Worm (Caenorhabditis elegans) whole organism, early embryonic: ENCODE data around the gene F13E9.5.

ENCODE experiments used
- B0310.2 ChIP-seq: sonication (generic microtip); optimal IDR thresholded peaks from 2 replicates; lab custom pipeline; 2016; ENCODE audit warnings: mild to moderate bottlenecking, missing genetic modification characterization, missing compliant biosample characterization
- F13C5.2 ChIP-seq: sonication (generic microtip); optimal IDR thresholded peaks from 2 replicates; lab custom pipeline; 2017; ENCODE audit warnings: mild to moderate bottlenecking, missing genetic modification characterization, inconsistent platforms, missing compliant biosample characterization
- aly-1 ChIP-seq: sonication (generic microtip); optimal IDR thresholded peaks from 2 replicates; lab custom pipeline; 2016; ENCODE audit warnings: missing genetic modification characterization, missing compliant biosample characterization
- ama-1 ChIP-seq: fragments of 150-350 bp; optimal IDR thresholded peaks from 2 replicates; lab custom pipeline; 2014
- ceh-13 ChIP-seq: fragments of 200-800 bp; sonication (Bioruptor generic); optimal IDR thresholded peaks from 2 replicates; lab custom pipeline; 2018; ENCODE audit warnings: mild to moderate bottlenecking, missing genetic modification characterization, missing compliant biosample characterization
- ceh-36 ChIP-seq: sonication (generic microtip); optimal IDR thresholded peaks from 2 replicates; lab custom pipeline; 2016; ENCODE audit warnings: missing genetic modification characterization, inconsistent platforms, missing compliant biosample characterization
- ets-7 ChIP-seq: sonication (generic microtip); optimal IDR thresholded peaks from 2 replicates; lab custom pipeline; 2016; ENCODE audit warnings: missing genotype, missing genetic modification characterization, missing compliant biosample characterization
- flt-1 ChIP-seq: fragments of 200-800 bp; sonication (Bioruptor generic); IDR thresholded peaks from 2 replicates; pipeline ENCODE4 v1.3.6; 2022; ENCODE audit warnings: missing genetic modification characterization, missing compliant biosample characterization
- hmbx-1 ChIP-seq: sonication (generic microtip); optimal IDR thresholded peaks from 2 replicates; lab custom pipeline; 2016; ENCODE audit warnings: mild to moderate bottlenecking, missing genetic modification characterization, missing compliant biosample characterization
- hmg-4 ChIP-seq: fragments of 200-800 bp; sonication (Bioruptor generic); optimal IDR thresholded peaks from 2 replicates; lab custom pipeline; 2018; ENCODE audit warnings: mild to moderate bottlenecking, missing genetic modification characterization, missing compliant biosample characterization
- hnd-1 ChIP-seq: sonication (generic microtip); optimal IDR thresholded peaks from 2 replicates; lab custom pipeline; 2016; ENCODE audit warnings: missing genetic modification characterization, missing compliant biosample characterization
- pes-1 ChIP-seq: fragments of 200-800 bp; sonication (Bioruptor generic); IDR thresholded peaks from 2 replicates; pipeline ENCODE4 v1.3.6; 2022; ENCODE audit warnings: missing genetic modification reagents, missing genetic modification characterization, missing compliant biosample characterization
- scrt-1 ChIP-seq: fragments of 200-800 bp; sonication (Bioruptor generic); IDR thresholded peaks from 2 replicates; pipeline ENCODE4 v1.3.6; 2022; ENCODE audit warnings: missing genetic modification characterization, missing compliant biosample characterization
- sea-1 ChIP-seq: fragments of 200-800 bp; sonication (Bioruptor generic); conservative IDR thresholded peaks from 2 replicates; pipeline ENCODE4 v1.3.6; 2022; ENCODE audit warnings: missing genetic modification characterization, missing compliant biosample characterization
- tbx-11 ChIP-seq: fragments of 200-800 bp; sonication (Bioruptor generic); IDR thresholded peaks from 2 replicates; pipeline ENCODE4 v1.3.6; 2022; ENCODE audit warnings: missing genetic modification characterization, missing compliant biosample characterization
- tbx-37 ChIP-seq: fragments of 200-800 bp; sonication (Bioruptor generic); conservative IDR thresholded peaks from 2 replicates; pipeline ENCODE4 v1.3.6; 2022; ENCODE audit warnings: missing genetic modification reagents, missing genetic modification characterization, missing compliant biosample characterization
- tra-4 ChIP-seq: sonication (generic microtip); optimal IDR thresholded peaks from 2 replicates; lab custom pipeline; 2017; ENCODE audit warnings: missing genetic modification characterization, missing compliant biosample characterization

F13E9.5 gene

ce11 chrIV:10867370-10868146, 16.6 kb downstream of the F13E9.5 start:
- TF ChIP-seq B0310.2 (tag; lab: Kevin White, UChicago): no peak
- no peak for TF ChIP-seq sea-1 (GFP tag; lab: Robert Waterston, UW)
- TF ChIP-seq hnd-1: no peak
- TF ChIP-seq pes-1 (GFP tag; lab: Robert Waterston, UW): no peak
- no peak for TF ChIP-seq ceh-13
- TF ChIP-seq ets-7 (tag; lab: Kevin White, UChicago): no peak
- TF ChIP-seq flt-1 (GFP tag; lab: Robert Waterston, UW): no peak
- no peak for TF ChIP-seq ama-1 (lab: Kevin White, UChicago)
- TF ChIP-seq scrt-1: no peak
- TF ChIP-seq F13C5.2 (tag; lab: Kevin White, UChicago): no peak
- TF ChIP-seq ceh-36 (tag; lab: Kevin White, UChicago): no peak
- no peak for TF ChIP-seq aly-1 (tag; lab: Kevin White, UChicago)
- TF ChIP-seq tbx-37 (GFP tag; lab: Robert Waterston, UW): no peak
- TF ChIP-seq hmg-4 (GFP tag; lab: Kevin White, UChicago): no peak

- no peak for TF ChIP-seq aly-1 (tag; lab: Kevin White, UChicago)
- TF ChIP-seq pes-1 (GFP tag; lab: Robert Waterston, UW): no peak
- no peak for TF ChIP-seq scrt-1
- TF ChIP-seq ceh-36 (tag; lab: Kevin White, UChicago): no peak
- TF ChIP-seq ets-7 (tag; lab: Kevin White, UChicago): no peak
- no peak for TF ChIP-seq hmg-4 (GFP tag; lab: Kevin White, UChicago)
- no peak for TF ChIP-seq ceh-13
- no peak for TF ChIP-seq hnd-1
These were observed 20.1 kb downstream of the F13E9.5 start, which contains the start of gene nish-1 for ce11 chrIV:10864031-10864430. Gene nish-1, plus strand, starts transcription at chrIV:10864331.

- TF ChIP-seq F13C5.2 (tag; lab: Kevin White, UChicago) (no peak), hmg-4 (GFP tag; lab: Kevin White, UChicago) (no peak), sea-1 (GFP tag; lab: Robert Waterston, UW) (no peak), tra-4 (tag; lab: Kevin White, UChicago) (no peak)
These were observed 23.1 kb downstream of the F13E9.5 start, which contains the start of gene rbm-22 for ce11 chrIV:10861102-10861501. Gene rbm-22, plus strand, starts transcription at chrIV:10861402.

ce11 chrIV:10858300-10859016, 25.7 kb downstream of the F13E9.5 start, which contains the start of the genes T11G6.2 and hars-1:
Gene T11G6.2, minus strand, starts transcription at chrIV:10858496.
Gene hars-1, plus strand, starts transcription at chrIV:10858957.
- TF ChIP-seq tbx-11 (GFP tag; lab: Robert Waterston, UW): no peak

ce11 chrIV:10855946-10856345, 28.2 kb downstream of the F13E9.5 start:
- no peak for TF ChIP-seq ceh-13
- TF ChIP-seq sea-1 (GFP tag; lab: Robert Waterston, UW): no peak

ce11 chrIV:10855049-10855448, 29.1 kb downstream of the F13E9.5 start, which contains the start of gene T11G6.3:
Gene T11G6.3, minus strand, starts transcription at chrIV:10855237.
- TF ChIP-seq aly-1 (tag; lab: Kevin White, UChicago): no peak
- no peak for TF ChIP-seq ets-7 (tag; lab: Kevin White, UChicago)
- TF ChIP-seq ceh-36 (tag; lab: Kevin White, UChicago): no peak
- no peak for TF ChIP-seq ama-1 (lab: Kevin White, UChicago)
- TF ChIP-seq flt-1 (GFP tag; lab: Robert Waterston, UW): no peak
- TF ChIP-seq scrt-1: no peak

- TF ChIP-seq scrt-1: no peak
These were observed 30.1 kb downstream of the F13E9.5 start for ce11 chrIV:10854042-10854441.

- no peak for TF ChIP-seq aly-1 (tag; lab: Kevin White, UChicago)
- no peak for TF ChIP-seq ama-1 (lab: Kevin White, UChicago)
- no peak for TF ChIP-seq ceh-13
- TF ChIP-seq hmbx-1 (tag; lab: Kevin White, UChicago): no peak
- TF ChIP-seq ets-7 (tag; lab: Kevin White, UChicago): no peak
- no peak for TF ChIP-seq hnd-1
- TF ChIP-seq tbx-11 (GFP tag; lab: Robert Waterston, UW): no peak
- TF ChIP-seq F13C5.2 (tag; lab: Kevin White, UChicago): no peak
- TF ChIP-seq tbx-37 (GFP tag; lab: Robert Waterston, UW): no peak
- TF ChIP-seq scrt-1: no peak
- TF ChIP-seq pes-1 (GFP tag; lab: Robert Waterston, UW): no peak
- TF ChIP-seq hmg-4 (GFP tag; lab: Kevin White, UChicago): no peak
These were observed 31.8 kb downstream of the F13E9.5 start for ce11 chrIV:10852403-10852802.
